Worm (Caenorhabditis elegans): ENCODE results near the gene C48A7.16.
A peak's percentile ranks its signal among the peaks of the same experiment; 100 is the strongest.

ce11 chrIV:7400502-7401118, 4.7 kb upstream of the C48A7.16 start:
- no peak for TF ChIP-seq ztf-4 (tag; optimal IDR thresholded peaks at IDR 0.05)
- peak; percentile 23 for TF ChIP-seq C34F6.9 (tag; optimal IDR thresholded peaks at IDR 0.05)
- no peak for TF ChIP-seq snpc-4 (tag; optimal IDR thresholded peaks at IDR 0.05)
- no peak for TF ChIP-seq skn-1 (tag; optimal IDR thresholded peaks at IDR 0.05)
- TF ChIP-seq lsy-2 (tag; optimal IDR thresholded peaks at IDR 0.05) = peak in 1 of 2 experiments; percentile 17
- TF ChIP-seq nhr-11 (tag; optimal IDR thresholded peaks at IDR 0.05) = no peak
- TF ChIP-seq ama-1 (optimal IDR thresholded peaks at IDR 0.05) = no peak
- no peak for TF ChIP-seq ceh-82 (tag; optimal IDR thresholded peaks at IDR 0.05)
- TF ChIP-seq nhr-12 (tag; optimal IDR thresholded peaks at IDR 0.05) = no peak
- TF ChIP-seq fos-1 (tag; optimal IDR thresholded peaks at IDR 0.05) = no peak
- TF ChIP-seq nhr-77 (tag; optimal IDR thresholded peaks at IDR 0.05) = no peak
- peak in 1 of 2 experiments; percentile 8 for TF ChIP-seq mdl-1 (tag; optimal IDR thresholded peaks at IDR 0.05)
- TF ChIP-seq unc-62 (GFP tag; optimal IDR thresholded peaks at IDR 0.05) = no peak
